Worm (Caenorhabditis elegans): ENCODE measurements around the gene Y116F11B.9.

- TF ChIP-seq snpc-4 (tag; optimal IDR thresholded peaks at IDR 0.05) (no peak), nhr-77 (tag; optimal IDR thresholded peaks at IDR 0.05) (no peak), C34F6.9 (tag; optimal IDR thresholded peaks at IDR 0.05) (no peak), fos-1 (tag; optimal IDR thresholded peaks at IDR 0.05) (no peak), lin-39 (tag; optimal IDR thresholded peaks at IDR 0.05) (no peak), ama-1 (optimal IDR thresholded peaks at IDR 0.05) (no peak), lin-13 (GFP tag; optimal IDR thresholded peaks at IDR 0.05) (no peak), unc-62 (GFP tag; optimal IDR thresholded peaks at IDR 0.05) (no peak)
Measured at ce11 chrV:19856933-19857332, 10.8 kb downstream of the Y116F11B.9 start.
